Fruit fly (Drosophila melanogaster) whole organism: ENCODE measurements around the gene Kua.

ENCODE experiments used
- CG8478 ChIP-seq: fragments of >200 bp; optimal IDR thresholded peaks from 2 replicates; lab custom pipeline; 2018; ENCODE audit warnings: inconsistent platforms
- pan ChIP-seq: fragments of >200 bp; optimal IDR thresholded peaks from 2 replicates; lab custom pipeline; 2017
- psq ChIP-seq: fragments of >200 bp; optimal IDR thresholded peaks from 2 replicates; lab custom pipeline; 2017
- usp ChIP-seq: fragments of >200 bp; optimal IDR thresholded peaks from 2 replicates; lab custom pipeline; 2017; ENCODE audit warnings: missing biosample characterization, missing genetic modification characterization, mixed read lengths

DNA sequence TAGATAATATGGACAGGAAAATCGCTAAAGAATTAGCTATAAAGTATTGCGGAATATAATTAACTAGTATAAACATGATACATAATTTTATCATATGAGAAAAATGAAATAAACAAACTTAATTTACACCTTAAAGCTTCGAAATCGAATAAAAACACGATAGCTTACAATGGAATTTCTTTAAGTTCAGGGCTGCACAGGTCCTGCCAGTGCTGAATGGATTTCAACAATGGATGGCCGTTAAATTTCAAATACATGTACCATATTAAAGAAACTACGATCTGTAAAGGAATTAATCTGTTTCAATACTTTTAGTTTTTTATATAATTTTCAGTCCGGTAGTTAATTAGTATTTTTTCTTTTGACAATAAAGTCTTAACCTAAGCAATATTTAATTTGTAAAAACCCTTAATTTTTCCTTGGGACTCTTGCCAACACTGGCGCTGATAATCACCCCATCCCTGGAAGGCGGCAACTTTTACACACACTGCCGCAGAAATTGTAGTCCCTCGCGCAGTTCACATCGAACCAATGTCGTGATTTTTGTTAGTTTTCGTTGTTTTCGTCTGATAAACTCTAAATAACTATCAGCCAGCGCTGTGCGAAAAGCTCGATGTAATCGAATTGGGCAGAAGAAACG, 36.2 kb upstream of the Kua start, which contains the start of the genes barr and lok:
- TF ChIP-seq psq, result no peak
- TF ChIP-seq usp, result no peak
- TF ChIP-seq pan, result no peak
- TF ChIP-seq CG8478 (lab: Kevin White, UChicago), result no peak
